Fruit fly (Drosophila melanogaster) whole organism, embryonic: ENCODE data around the gene CG32809.

Source experiments
- ATbp ChIP-seq: fragments of 200-800 bp; sonication (Bioruptor generic); optimal IDR thresholded peaks from 2 replicates; lab custom pipeline; 2017; ENCODE audit warnings: missing biosample characterization, mild to moderate bottlenecking, missing genetic modification characterization, missing genetic modification reagents
- Awh ChIP-seq: fragments of 200-800 bp; sonication (Bioruptor generic); IDR thresholded peaks from 2 replicates; pipeline ENCODE4, ENCODE4 v1.3.6; 2022; ENCODE audit warnings: missing biosample characterization, missing genetic modification characterization
- Bgb ChIP-seq: fragments of 200-800 bp; sonication (Bioruptor generic); IDR thresholded peaks from 2 replicates; pipeline ENCODE4 v1.3.6; 2022; ENCODE audit warnings: missing biosample characterization, missing genetic modification characterization; ENCODE audit not compliant: partially characterized antibody
- CG10274 ChIP-seq: fragments of 200-800 bp; sonication (Bioruptor generic); optimal IDR thresholded peaks from 3 replicates; lab custom pipeline; 2017; ENCODE audit warnings: missing biosample characterization, mild to moderate bottlenecking, missing genetic modification characterization
- CG11398 ChIP-seq: fragments of 200-800 bp; sonication (Bioruptor generic); optimal IDR thresholded peaks from 2 replicates; lab custom pipeline; 2016; ENCODE audit warnings: missing biosample characterization, missing genetic modification characterization
- CG11560 ChIP-seq: fragments of 200-800 bp; sonication (Bioruptor generic); IDR thresholded peaks from 3 replicates; pipeline ENCODE4 v1.3.6; 2022; ENCODE audit warnings: missing biosample characterization, missing genetic modification characterization
- CG12071 ChIP-seq: fragments of 200-800 bp; sonication (Bioruptor generic); optimal IDR thresholded peaks from 3 replicates; lab custom pipeline; 2018; ENCODE audit warnings: missing biosample characterization, mild to moderate bottlenecking, missing genetic modification characterization
- CG12744 ChIP-seq: fragments of 200-800 bp; sonication (Bioruptor generic); optimal IDR thresholded peaks from 2 replicates; lab custom pipeline; 2016; ENCODE audit warnings: missing biosample characterization, missing genetic modification characterization
- CG13296 ChIP-seq: fragments of 200-800 bp; sonication (Bioruptor generic); optimal IDR thresholded peaks from 3 replicates; lab custom pipeline; 2018; ENCODE audit warnings: missing biosample characterization, mild to moderate bottlenecking, missing genetic modification characterization
- CG14710 ChIP-seq: fragments of 200-800 bp; sonication (Bioruptor generic); optimal IDR thresholded peaks from 3 replicates; lab custom pipeline; 2019; ENCODE audit warnings: missing biosample characterization, mild to moderate bottlenecking, missing genetic modification characterization, moderate library complexity
- CG15479 ChIP-seq: fragments of 200-800 bp; sonication (Bioruptor generic); optimal IDR thresholded peaks from 3 replicates; lab custom pipeline; 2019; ENCODE audit warnings: missing biosample characterization, mild to moderate bottlenecking, missing genetic modification characterization, moderate library complexity
- CG16813 ChIP-seq: fragments of 200-800 bp; sonication (Bioruptor generic); IDR thresholded peaks from 3 replicates; pipeline ENCODE4 v1.3.6; 2022; ENCODE audit warnings: missing biosample characterization, missing genetic modification characterization; ENCODE audit not compliant: partially characterized antibody
- CG17186 ChIP-seq: fragments of 200-800 bp; sonication (Bioruptor generic); optimal IDR thresholded peaks from 3 replicates; lab custom pipeline; 2017; ENCODE audit warnings: missing biosample characterization, missing genetic modification reagents, missing genetic modification characterization
- CG17328 ChIP-seq: fragments of 200-800 bp; sonication (Bioruptor generic); IDR thresholded peaks from 2 replicates; pipeline ENCODE4 v1.3.6; 2022; ENCODE audit warnings: missing biosample characterization, missing genetic modification characterization
- CG17912 ChIP-seq: fragments of 200-800 bp; sonication (Bioruptor generic); optimal IDR thresholded peaks from 2 replicates; lab custom pipeline; 2018; ENCODE audit warnings: missing biosample characterization, mild to moderate bottlenecking, missing genetic modification characterization
- CG31365 ChIP-seq: fragments of 200-800 bp; sonication (Bioruptor generic); optimal IDR thresholded peaks from 2 replicates; lab custom pipeline; 2018; ENCODE audit warnings: missing biosample characterization, mild to moderate bottlenecking, missing genetic modification characterization
- CG3281 ChIP-seq: fragments of 200-800 bp; sonication (Bioruptor generic); optimal IDR thresholded peaks from 3 replicates; lab custom pipeline; 2017; ENCODE audit warnings: missing biosample characterization, mild to moderate bottlenecking, missing genetic modification characterization
- CG34422 ChIP-seq: fragments of 200-800 bp; sonication (Bioruptor generic); IDR thresholded peaks from 3 replicates; pipeline ENCODE4 v1.3.6; 2022; ENCODE audit warnings: missing biosample characterization, missing genetic modification characterization
- CG3995 ChIP-seq: fragments of 200-800 bp; sonication (Bioruptor generic); optimal IDR thresholded peaks from 3 replicates; lab custom pipeline; 2016; ENCODE audit warnings: missing biosample characterization, missing genetic modification characterization
- CG4617 ChIP-seq: fragments of 200-800 bp; sonication (Bioruptor generic); optimal IDR thresholded peaks from 3 replicates; lab custom pipeline; 2016; ENCODE audit warnings: missing biosample characterization, missing genetic modification characterization, borderline replicate concordance
- CG4854 ChIP-seq: fragments of 200-800 bp; sonication (Bioruptor generic); optimal IDR thresholded peaks from 2 replicates; lab custom pipeline; 2016; ENCODE audit warnings: missing biosample characterization, missing genetic modification characterization, inconsistent platforms
- CG6654 ChIP-seq: fragments of 200-800 bp; sonication (Bioruptor generic); optimal IDR thresholded peaks from 2 replicates; lab custom pipeline; 2017; ENCODE audit warnings: missing biosample characterization, mild to moderate bottlenecking, missing genetic modification characterization
- CG6765 ChIP-seq: fragments of 200-800 bp; sonication (Bioruptor generic); optimal IDR thresholded peaks from 3 replicates; lab custom pipeline; 2017; ENCODE audit warnings: missing biosample characterization, mild to moderate bottlenecking, missing genetic modification characterization
- Doc2 ChIP-seq: fragments of 200-800 bp; sonication (Bioruptor generic); IDR thresholded peaks from 2 replicates; pipeline ENCODE4 v1.3.6; 2022; ENCODE audit warnings: missing biosample characterization, missing genetic modification characterization
- E2f2 ChIP-seq: fragments of 200-800 bp; sonication (Bioruptor generic); IDR thresholded peaks from 2 replicates; pipeline ENCODE4 v1.3.6; 2022; ENCODE audit warnings: missing biosample characterization, missing genetic modification characterization
- Fer3 ChIP-seq: fragments of 200-800 bp; sonication (Bioruptor generic); optimal IDR thresholded peaks from 2 replicates; lab custom pipeline; 2018; ENCODE audit warnings: missing biosample characterization, mild to moderate bottlenecking, missing genetic modification characterization, moderate library complexity
- HLH3B ChIP-seq: fragments of 200-800 bp; sonication (Bioruptor generic); IDR thresholded peaks from 2 replicates; pipeline ENCODE4 v1.3.6; 2022; ENCODE audit warnings: missing biosample characterization, missing genetic modification characterization
- Mad ChIP-seq: fragments of 200-800 bp; sonication (Bioruptor generic); optimal IDR thresholded peaks from 2 replicates; lab custom pipeline; 2016; ENCODE audit warnings: missing biosample characterization, missing genetic modification characterization
- Neu2 ChIP-seq: fragments of 200-800 bp; sonication (Bioruptor generic); optimal IDR thresholded peaks from 3 replicates; lab custom pipeline; 2016; ENCODE audit warnings: missing biosample characterization, missing genetic modification characterization, borderline replicate concordance
- PHDP ChIP-seq: fragments of 200-800 bp; sonication (Bioruptor generic); optimal IDR thresholded peaks from 3 replicates; lab custom pipeline; 2018; ENCODE audit warnings: missing biosample characterization, mild to moderate bottlenecking, missing genetic modification characterization, moderate library complexity
- Sin3A ChIP-seq: fragments of >200 bp; optimal IDR thresholded peaks from 2 replicates; lab custom pipeline; 2018
- Sry-δ ChIP-seq: fragments of 200-800 bp; sonication (Bioruptor generic); optimal IDR thresholded peaks from 2 replicates; lab custom pipeline; 2016; ENCODE audit warnings: missing biosample characterization, missing genetic modification characterization
- Taf1 ChIP-seq: fragments of 200-800 bp; sonication (Bioruptor generic); IDR thresholded peaks from 2 replicates; pipeline ENCODE4 v1.3.6; 2022; ENCODE audit warnings: missing biosample characterization, missing genetic modification characterization
- Tbp ChIP-seq: fragments of >200 bp; optimal IDR thresholded peaks from 2 replicates; lab custom pipeline; 2018; ENCODE audit warnings: missing biosample characterization, missing genetic modification characterization
- Trl ChIP-seq, 3 experiments: fragments of >200 bp in 2 of 3; fragments of 200-800 bp in 1 of 3; sonication (Bioruptor generic) in 1 of 3; optimal IDR thresholded peaks; 2 replicates in 1 of 3; 3 replicates in 2 of 3; lab custom pipeline; 2016 to 2017; ENCODE audit warnings: missing biosample characterization in 1 of 3, missing genetic modification characterization in 1 of 3
- bab2 ChIP-seq: fragments of 200-800 bp; sonication (Bioruptor generic); optimal IDR thresholded peaks from 2 replicates; lab custom pipeline; 2016; ENCODE audit warnings: missing biosample characterization, missing genetic modification characterization
- cas ChIP-seq: fragments of 200-800 bp; sonication (Bioruptor generic); IDR thresholded peaks from 2 replicates; pipeline ENCODE4 v1.3.6; 2022; ENCODE audit warnings: missing biosample characterization, missing genetic modification characterization
- croc ChIP-seq: fragments of 200-800 bp; sonication (Bioruptor generic); conservative IDR thresholded peaks from 3 replicates; pipeline ENCODE4 v1.3.6; 2022; ENCODE audit warnings: missing biosample characterization, missing genetic modification characterization
- emc ChIP-seq: fragments of 200-800 bp; sonication (Bioruptor generic); optimal IDR thresholded peaks from 2 replicates; lab custom pipeline; 2016; ENCODE audit warnings: missing biosample characterization, missing genetic modification characterization
- gce ChIP-seq: fragments of 200-800 bp; sonication (Bioruptor generic); IDR thresholded peaks from 3 replicates; pipeline ENCODE4 v1.3.6; 2022; ENCODE audit warnings: missing biosample characterization, missing genetic modification characterization
- gsb-n ChIP-seq: fragments of 200-800 bp; sonication (Bioruptor generic); optimal IDR thresholded peaks from 3 replicates; lab custom pipeline; 2018; ENCODE audit warnings: missing biosample characterization, mild to moderate bottlenecking, missing genetic modification characterization
- hb ChIP-seq: fragments of 200-800 bp; sonication (Bioruptor generic); IDR thresholded peaks from 3 replicates; pipeline ENCODE4 v1.3.6; 2022; ENCODE audit warnings: missing biosample characterization, missing genetic modification characterization; ENCODE audit not compliant: partially characterized antibody
- inv ChIP-seq: fragments of 200-800 bp; sonication (Bioruptor generic); IDR thresholded peaks from 2 replicates; pipeline ENCODE4 v1.3.6; 2022; ENCODE audit warnings: missing biosample characterization, missing genetic modification characterization; ENCODE audit not compliant: partially characterized antibody
- kah ChIP-seq: fragments of 200-800 bp; sonication (Bioruptor generic); optimal IDR thresholded peaks from 2 replicates; lab custom pipeline; 2018; ENCODE audit warnings: missing biosample characterization, mild to moderate bottlenecking, missing genetic modification characterization
- otp ChIP-seq: fragments of 200-800 bp; sonication (Bioruptor generic); IDR thresholded peaks from 3 replicates; pipeline ENCODE4, ENCODE4 v1.3.6; 2022; ENCODE audit warnings: missing biosample characterization, missing genetic modification characterization
- sc ChIP-seq, 3 experiments: fragments of >200 bp in 2 of 3; fragments of 200-800 bp in 1 of 3; sonication (Bioruptor generic) in 1 of 3; optimal IDR thresholded peaks; 2 replicates in 2 of 3; 3 replicates in 1 of 3; lab custom pipeline; 2017; ENCODE audit warnings: mild to moderate bottlenecking in 1 of 3, missing biosample characterization in 1 of 3, missing genetic modification characterization in 1 of 3, missing genetic modification reagents in 1 of 3
- sim ChIP-seq: fragments of 200-800 bp; sonication (Bioruptor generic); IDR thresholded peaks from 2 replicates; pipeline ENCODE4 v1.3.6; 2022; ENCODE audit warnings: missing biosample characterization, missing genetic modification characterization
- trh ChIP-seq: fragments of 200-800 bp; sonication (Bioruptor generic); optimal IDR thresholded peaks from 2 replicates; lab custom pipeline; 2016; ENCODE audit warnings: missing biosample characterization, missing genetic modification characterization
- zfh2 ChIP-seq: fragments of 200-800 bp; sonication (Bioruptor generic); optimal IDR thresholded peaks from 2 replicates; lab custom pipeline; 2016; ENCODE audit warnings: missing biosample characterization, missing genetic modification characterization

Gene CG32809

DNA sequence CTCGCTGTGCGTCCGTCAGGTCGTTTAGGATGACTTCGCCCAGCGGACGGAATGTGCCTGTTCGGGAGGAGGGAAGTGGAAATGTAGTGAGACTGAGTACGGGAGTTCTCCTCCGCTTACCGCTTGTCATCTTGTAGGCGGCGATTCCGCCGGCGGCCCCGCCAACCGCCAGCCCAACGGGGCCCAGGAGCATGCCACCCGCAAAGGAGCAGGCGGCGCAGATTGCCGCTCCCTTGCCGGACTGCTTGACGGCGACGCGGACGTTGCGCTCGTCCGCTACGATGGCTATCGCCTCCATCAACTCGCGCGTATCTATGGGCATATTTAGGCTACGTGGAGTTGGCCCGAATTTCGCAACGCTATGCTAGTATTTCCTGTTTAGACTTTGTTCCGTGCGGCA lies 23.9 kb downstream of the CG32809 start, which contains the start of gene Mur2B (continued):
- no peak for TF ChIP-seq croc (GFP tag; lab: Robert Waterston, UW)

DNA sequence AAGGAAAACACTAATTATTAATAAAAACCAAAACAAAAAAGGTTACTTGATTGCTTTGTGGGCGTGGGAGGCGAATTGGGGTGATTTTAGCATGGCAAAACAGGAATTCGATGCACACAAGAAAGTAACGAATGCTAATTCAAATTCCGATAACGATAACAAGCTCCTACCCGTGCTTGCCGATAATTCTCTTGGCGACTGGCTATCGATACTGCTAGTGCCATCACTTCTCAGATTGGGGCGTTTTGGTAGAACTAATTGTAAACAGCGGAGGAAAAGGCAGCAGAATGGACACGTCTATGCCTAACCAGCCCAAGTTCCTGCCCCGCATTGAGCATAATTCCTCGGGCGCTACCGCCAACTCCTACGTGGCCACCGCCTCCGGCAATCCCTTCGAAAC lies 27.7 kb downstream of the CG32809 start, which contains the start of gene dor:
TSS of gene dor (plus strand) at position 217 of the 400 bp plus-strand sequence.
- no peak for TF ChIP-seq CG15479
- peak; percentile 88 for TF ChIP-seq Sry-δ (GFP tag; lab: Kevin White, UChicago)
- no peak for TF ChIP-seq Taf1 (GFP tag; lab: Robert Waterston, UW)
- TF ChIP-seq gce (GFP tag; lab: Robert Waterston, UW), result no peak
- TF ChIP-seq Sin3A (lab: Kevin White, UChicago), result peak; percentile 25
- TF ChIP-seq CG17328 (GFP tag; lab: Robert Waterston, UW), result no peak
- peak; percentile 36 for TF ChIP-seq gsb-n (tag; lab: Kevin White, UChicago)
- no peak for TF ChIP-seq sim
- TF ChIP-seq Fer3 (tag; lab: Kevin White, UChicago), result no peak
- TF ChIP-seq CG17186 (GFP tag; lab: Kevin White, UChicago), result no peak
- TF ChIP-seq PHDP (tag; lab: Kevin White, UChicago), result no peak
- TF ChIP-seq cas (GFP tag; lab: Robert Waterston, UW), result no peak
- no peak for TF ChIP-seq CG17912 (GFP tag; lab: Kevin White, UChicago)
- TF ChIP-seq Neu2 (GFP tag; lab: Kevin White, UChicago), result peak; percentile 69
- TF ChIP-seq CG12071 (GFP tag; lab: Kevin White, UChicago), result no peak
- TF ChIP-seq Trl (optimal IDR thresholded peaks at IDR 0.05; lab: Kevin White, UChicago), result no peak
- no peak for TF ChIP-seq Trl (GFP tag; optimal IDR thresholded peaks at IDR 0.05; lab: Kevin White, UChicago)
- no peak for TF ChIP-seq CG11560 (tag; lab: Robert Waterston, UW)
- TF ChIP-seq Awh (GFP tag; lab: Robert Waterston, UW), result no peak
- TF ChIP-seq CG6654 (GFP tag; lab: Kevin White, UChicago), result no peak
- no peak for TF ChIP-seq CG12744 (GFP tag; lab: Kevin White, UChicago)
- peak; percentile 90 for TF ChIP-seq Bgb
- TF ChIP-seq Tbp, result no peak
- TF ChIP-seq kah (GFP tag; lab: Kevin White, UChicago), result no peak
- TF ChIP-seq CG11398 (GFP tag; lab: Kevin White, UChicago), result no peak
- peak; percentile 80 for TF ChIP-seq E2f2
- TF ChIP-seq CG31365 (tag; lab: Kevin White, UChicago), result no peak
- no peak for TF ChIP-seq sc (optimal IDR thresholded peaks at IDR 0.05; lab: Kevin White, UChicago)
- TF ChIP-seq sc (GFP tag; optimal IDR thresholded peaks at IDR 0.05; lab: Kevin White, UChicago), result no peak
- TF ChIP-seq CG3995 (GFP tag; lab: Kevin White, UChicago), result no peak
- no peak for TF ChIP-seq otp (GFP tag; lab: Robert Waterston, UW)
- no peak for TF ChIP-seq trh (GFP tag; lab: Kevin White, UChicago)
- TF ChIP-seq CG6765 (GFP tag; lab: Kevin White, UChicago), result no peak
- TF ChIP-seq Mad (GFP tag; lab: Kevin White, UChicago), result no peak
- peak; percentile 78 for TF ChIP-seq hb (GFP tag; lab: Robert Waterston, UW)
- peak; percentile 70 for TF ChIP-seq inv (GFP tag; lab: Robert Waterston, UW)
- TF ChIP-seq ATbp (GFP tag; lab: Kevin White, UChicago), result no peak
- TF ChIP-seq CG4854 (GFP tag; lab: Kevin White, UChicago), result no peak
- TF ChIP-seq CG16813 (GFP tag; lab: Robert Waterston, UW), result peak; percentile 85
- no peak for TF ChIP-seq bab2 (GFP tag; lab: Kevin White, UChicago)
- TF ChIP-seq zfh2 (GFP tag; lab: Kevin White, UChicago), result no peak
- TF ChIP-seq CG4617 (GFP tag; lab: Kevin White, UChicago), result peak; percentile 55
- TF ChIP-seq CG34422, result 0 out of 3 replicates have a peak, but pooled peaks have one; percentile 25
- no peak for TF ChIP-seq Doc2 (GFP tag; lab: Robert Waterston, UW)
- no peak for TF ChIP-seq CG3281
- no peak for TF ChIP-seq CG10274
- TF ChIP-seq CG13296 (GFP tag; lab: Kevin White, UChicago), result no peak
- no peak for TF ChIP-seq emc
- TF ChIP-seq HLH3B (GFP tag; lab: Robert Waterston, UW), result no peak
- TF ChIP-seq CG14710, result peak; percentile 5
